Fruit fly (Drosophila melanogaster): Measurements from ENCODE around the gene PGRP-SB1.

Gene PGRP-SB1

DNA sequence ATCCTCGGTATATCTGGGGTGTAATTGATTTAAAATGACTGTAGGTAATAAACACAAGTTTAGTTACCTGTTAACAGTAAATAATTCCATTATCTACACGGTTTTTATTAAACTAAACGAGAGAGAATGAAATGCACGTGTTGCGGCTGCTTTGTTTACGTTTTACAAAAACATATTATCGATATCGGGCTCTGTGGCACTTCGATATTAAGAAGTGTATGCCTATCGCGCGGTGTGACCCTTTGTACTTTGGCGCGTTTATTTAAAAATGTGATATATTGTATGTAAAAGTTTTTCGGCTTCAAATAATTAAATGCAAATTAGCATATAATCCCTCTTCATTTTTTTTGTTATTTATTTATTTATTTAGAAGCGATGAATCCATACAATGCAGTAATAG, 2.9 kb upstream of the PGRP-SB1 start, which contains the start of gene Dbp73D (continued):
- peak; percentile 76 for TF ChIP-seq CG13287 (GFP tag; IDR thresholded peaks at IDR 0.05; ENCODE audit: partially characterized antibody)

DNA sequence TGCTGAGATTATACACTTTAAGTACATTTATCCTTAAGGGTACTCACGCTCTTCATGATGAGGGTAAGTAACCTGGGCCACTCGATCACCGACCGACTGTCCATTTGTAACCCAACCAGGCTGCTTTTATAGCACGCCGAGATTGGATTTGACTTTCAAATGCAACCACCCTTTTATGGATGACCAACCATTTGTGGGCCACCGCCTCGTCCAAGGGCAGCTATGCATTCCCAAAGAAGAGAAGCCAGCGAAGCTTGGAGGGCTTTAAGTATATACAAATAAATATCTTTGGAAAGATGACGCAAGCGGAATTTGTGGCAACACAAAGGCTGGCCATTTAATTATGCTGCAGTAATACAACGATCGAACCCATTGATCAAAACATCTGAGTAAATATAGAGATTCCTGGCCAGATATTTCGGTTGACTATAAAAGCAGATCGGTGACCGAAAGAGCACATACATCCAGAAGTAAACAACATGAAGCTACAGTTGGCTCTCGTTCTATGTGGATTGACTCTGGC, 1.7 kb downstream of the PGRP-SB1 start, which contains the start of the genes CG13026 and PGRP-SB2:
Gene CG13026, minus strand, starts transcription at position 101 of the 523 bp plus-strand sequence.
Gene PGRP-SB2, plus strand, starts transcription at position 473 of the 523 bp plus-strand sequence.
- TF ChIP-seq CG2120 (GFP tag; optimal IDR thresholded peaks at IDR 0.05): no peak
- peak; percentile 8 for TF ChIP-seq Ets65A (GFP tag)

DNA sequence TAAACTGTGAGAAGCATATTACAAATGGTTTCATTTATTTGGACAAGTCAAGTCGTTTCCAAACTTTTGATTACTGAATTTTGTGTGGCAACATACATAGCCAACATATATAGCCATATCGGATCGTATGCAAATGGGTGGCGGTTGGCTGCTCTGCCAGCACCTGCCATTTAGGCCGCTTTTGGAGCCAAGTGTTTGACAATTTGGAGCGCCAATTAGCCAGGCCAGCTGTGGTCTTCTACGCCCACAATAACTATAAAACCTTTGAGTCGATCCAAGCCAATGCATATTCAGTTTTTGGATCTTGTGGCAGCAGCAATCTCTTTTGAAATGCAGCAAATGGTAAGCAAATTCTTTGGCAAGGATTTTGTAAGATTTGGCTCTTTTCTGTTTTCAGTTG, 3.2 kb downstream of the PGRP-SB1 start, which contains the start of gene CG13031:
Gene CG13031, plus strand, starts transcription at position 301 of the 400 bp plus-strand sequence.
- no peak for TF ChIP-seq sens (GFP tag)
- no peak for TF ChIP-seq CG15601 (tag; optimal IDR thresholded peaks at IDR 0.05)
- no peak for TF ChIP-seq Atf-2 (GFP tag; optimal IDR thresholded peaks at IDR 0.05)

DNA sequence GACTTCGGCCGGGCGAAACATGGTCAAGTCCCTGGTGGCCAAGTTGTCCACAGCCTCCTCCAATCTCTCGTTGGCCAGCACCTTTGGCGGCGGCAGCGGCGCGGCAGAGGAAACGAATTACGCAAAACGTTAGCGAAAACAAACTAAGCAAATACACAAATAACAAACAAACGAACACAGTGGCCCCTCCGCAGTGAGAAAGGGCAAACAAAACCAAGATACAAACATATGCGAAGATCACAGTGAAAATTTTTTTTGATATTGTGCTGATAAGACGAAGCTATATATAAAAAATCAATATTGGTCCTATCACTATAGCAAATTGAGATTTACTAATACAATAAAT, 13.6 kb downstream of the PGRP-SB1 start:
- TF ChIP-seq CG9727 (GFP tag; optimal IDR thresholded peaks at IDR 0.05): peak; percentile 24
- peak; percentile 53 for TF ChIP-seq Rfx (GFP tag; IDR thresholded peaks at IDR 0.05)
- no peak for TF ChIP-seq prd (optimal IDR thresholded peaks at IDR 0.05)
- TF ChIP-seq prd (GFP tag; IDR thresholded peaks at IDR 0.05): peak; percentile 9; the same call in 1 of the 3 replicates
- no peak for TF ChIP-seq pros (GFP tag; optimal IDR thresholded peaks at IDR 0.05)
- no peak for TF ChIP-seq CG2116 (GFP tag; optimal IDR thresholded peaks at IDR 0.05)
- TF ChIP-seq CG7372 (GFP tag; IDR thresholded peaks at IDR 0.05): no peak
- TF ChIP-seq Atf6 (GFP tag; IDR thresholded peaks at IDR 0.05): peak; percentile 53; the same call in 1 of the 2 replicates
- TF ChIP-seq Aef1 (GFP tag; IDR thresholded peaks at IDR 0.05): no peak
- no peak for TF ChIP-seq gsb (GFP tag; IDR thresholded peaks at IDR 0.05)
- 0 out of 2 replicates have a peak, but pooled peaks have one; percentile 8 for TF ChIP-seq HLH3B (GFP tag; IDR thresholded peaks at IDR 0.05)
- TF ChIP-seq Doc2 (GFP tag; IDR thresholded peaks at IDR 0.05): no peak
- peak; percentile 7 for TF ChIP-seq CG13424 (tag; optimal IDR thresholded peaks at IDR 0.05)
- peak; percentile 40; the same call in 1 of the 2 replicates for TF ChIP-seq CG9932 (GFP tag; IDR thresholded peaks at IDR 0.05)
- TF ChIP-seq CG18599 (GFP tag; optimal IDR thresholded peaks at IDR 0.05): peak; percentile 56
- peak; percentile 12 for TF ChIP-seq Hsf (GFP tag; optimal IDR thresholded peaks at IDR 0.05)
- peak; percentile 31 for TF ChIP-seq CG7987 (GFP tag; optimal IDR thresholded peaks at IDR 0.05)
- TF ChIP-seq sna (GFP tag; IDR thresholded peaks at IDR 0.05; ENCODE audit: partially characterized antibody): no peak
- peak; percentile 71 for TF ChIP-seq lab (GFP tag; optimal IDR thresholded peaks at IDR 0.05)
- peak; percentile 14 for TF ChIP-seq dm (GFP tag; optimal IDR thresholded peaks at IDR 0.05)
- no peak for TF ChIP-seq CG2889 (GFP tag; IDR thresholded peaks at IDR 0.05)
- TF ChIP-seq lbe (GFP tag; optimal IDR thresholded peaks at IDR 0.05): no peak
- no peak for TF ChIP-seq Dbx (GFP tag; IDR thresholded peaks at IDR 0.05)
- no peak for TF ChIP-seq H2.0 (GFP tag; IDR thresholded peaks at IDR 0.05)
- TF ChIP-seq CG8388 (GFP tag; optimal IDR thresholded peaks at IDR 0.05): no peak
- TF ChIP-seq ftz-f1 (GFP tag; optimal IDR thresholded peaks at IDR 0.05): no peak
- no peak for TF ChIP-seq E2f2 (GFP tag; IDR thresholded peaks at IDR 0.05)
- TF ChIP-seq Adf1 (GFP tag; IDR thresholded peaks at IDR 0.05): peak; percentile 46; the same call in 1 of the 2 replicates
- no peak for TF ChIP-seq D19A (tag; optimal IDR thresholded peaks at IDR 0.05)
- TF ChIP-seq bab2 (GFP tag; optimal IDR thresholded peaks at IDR 0.05): peak; percentile 11
- no peak for TF ChIP-seq Mes4 (GFP tag; optimal IDR thresholded peaks at IDR 0.05)
- 0 out of 2 replicates have a peak, but pooled peaks have one; percentile 31 for TF ChIP-seq CG14441 (GFP tag; IDR thresholded peaks at IDR 0.05)
- TF ChIP-seq trh (GFP tag; optimal IDR thresholded peaks at IDR 0.05): no peak
- peak; percentile 33 for TF ChIP-seq Xrp1 (GFP tag; IDR thresholded peaks at IDR 0.05)
- peak; percentile 53 for TF ChIP-seq CG2120 (GFP tag; optimal IDR thresholded peaks at IDR 0.05)
- no peak for TF ChIP-seq Tbp (GFP tag; optimal IDR thresholded peaks at IDR 0.05)
- TF ChIP-seq MTF-1 (GFP tag; optimal IDR thresholded peaks at IDR 0.05; ENCODE audit: borderline replicate concordance): peak; percentile 15
- TF ChIP-seq Camta (GFP tag; optimal IDR thresholded peaks at IDR 0.05): peak; percentile 13
- TF ChIP-seq BtbVII (GFP tag; optimal IDR thresholded peaks at IDR 0.05): no peak
- 0 out of 2 replicates have a peak, but pooled peaks have one; percentile 21 for TF ChIP-seq ara (GFP tag; IDR thresholded peaks at IDR 0.05)
- TF ChIP-seq fu2 (GFP tag; optimal IDR thresholded peaks at IDR 0.05): peak; percentile 11

Measured in whole organism, embryonic.